Worm (Caenorhabditis elegans) whole organism, L4 larva: ENCODE data around the gene nhr-58.

ENCODE experiments used
- ama-1 ChIP-seq: fragments of 150-350 bp; optimal IDR thresholded peaks from 2 replicates; lab custom pipeline; 2014; ENCODE audit warnings: inconsistent platforms, mixed read lengths
- egl-27 ChIP-seq: sonication (generic microtip); optimal IDR thresholded peaks from 3 replicates; lab custom pipeline; 2017; ENCODE audit warnings: missing biosample characterization, missing genetic modification reagents, missing genetic modification characterization
- lin-39 ChIP-seq: fragments of 150-350 bp; optimal IDR thresholded peaks from 2 replicates; lab custom pipeline; 2014; ENCODE audit warnings: missing biosample characterization, missing genetic modification reagents, missing genetic modification characterization
- madf-5 ChIP-seq, 2 experiments: fragments of 200-800 bp; sonication (Bioruptor generic); IDR thresholded peaks; 2 replicates each; pipeline ENCODE4 v1.3.6; 2022; ENCODE audit warnings: missing compliant biosample characterization in 2 of 2, missing genetic modification characterization in 2 of 2
- nhr-42 ChIP-seq: fragments of 200-800 bp; sonication (Bioruptor generic); IDR thresholded peaks from 2 replicates; pipeline ENCODE4 v1.3.6; 2022; ENCODE audit warnings: missing genetic modification characterization, missing compliant biosample characterization
- nhr-76 ChIP-seq: fragments of 150-350 bp; optimal IDR thresholded peaks from 2 replicates; lab custom pipeline; 2014; ENCODE audit warnings: missing biosample characterization, missing genetic modification characterization
- pqm-1 ChIP-seq: sonication (generic microtip); optimal IDR thresholded peaks from 2 replicates; lab custom pipeline; 2017; ENCODE audit warnings: missing biosample characterization, missing genetic modification characterization
- sdz-12 ChIP-seq: fragments of 200-800 bp; sonication (Bioruptor generic); optimal IDR thresholded peaks from 2 replicates; lab custom pipeline; 2018; ENCODE audit warnings: mild to moderate bottlenecking, missing genetic modification characterization, missing compliant biosample characterization
- snpc-4 ChIP-seq: fragments of 150-350 bp; optimal IDR thresholded peaks from 2 replicates; lab custom pipeline; 2014; ENCODE audit warnings: missing biosample characterization, missing genetic modification characterization
- tra-1 ChIP-seq: fragments of 200-800 bp; sonication (Bioruptor generic); IDR thresholded peaks from 2 replicates; pipeline ENCODE4 v1.3.6; 2022; ENCODE audit warnings: missing genetic modification reagents, missing genetic modification characterization, missing compliant biosample characterization
- zag-1 ChIP-seq: fragments of 150-350 bp; optimal IDR thresholded peaks from 2 replicates; lab custom pipeline; 2014; ENCODE audit warnings: missing biosample characterization, missing genetic modification characterization
- ztf-11 ChIP-seq: fragments of 150-350 bp; optimal IDR thresholded peaks from 2 replicates; lab custom pipeline; 2014; ENCODE audit warnings: missing biosample characterization, missing genetic modification characterization

ce11 chrV:576918-577317 is 44.9 kb downstream of the nhr-58 start:
- TF ChIP-seq ztf-11 (tag; lab: Kevin White, UChicago) (no peak), zag-1 (no peak), ama-1 (lab: Kevin White, UChicago) (no peak), nhr-76 (no peak), nhr-42 (no peak), pqm-1 (tag; lab: Kevin White, UChicago) (no peak), snpc-4 (tag; lab: Kevin White, UChicago) (no peak), lin-39 (tag; lab: Kevin White, UChicago) (no peak), egl-27 (tag; lab: Kevin White, UChicago) (no peak), madf-5 (GFP tag; IDR thresholded peaks at IDR 0.05; lab: Robert Waterston, UW) (no peak), sdz-12 (GFP tag; lab: Kevin White, UChicago) (no peak), tra-1 (no peak)
